Fruit fly (Drosophila melanogaster) whole organism, wandering third instar larva: ENCODE data around the gene CG17928.

Source experiments
- Abd-B ChIP-seq: fragments of >200 bp; optimal IDR thresholded peaks from 2 replicates; lab custom pipeline; 2017; ENCODE audit warnings: missing biosample characterization, missing genetic modification characterization
- CG32264 ChIP-seq: fragments of 200-800 bp; sonication (Bioruptor generic); optimal IDR thresholded peaks from 2 replicates; lab custom pipeline; 2016; ENCODE audit warnings: missing biosample characterization, missing genetic modification characterization
- CG9705 ChIP-seq: fragments of 200-800 bp; sonication (Bioruptor generic); optimal IDR thresholded peaks from 2 replicates; lab custom pipeline; 2018; ENCODE audit warnings: missing biosample characterization, mild to moderate bottlenecking, missing genetic modification characterization
- CrebA ChIP-seq: fragments of 200-800 bp; sonication (Bioruptor generic); optimal IDR thresholded peaks from 2 replicates; lab custom pipeline; 2016; ENCODE audit warnings: missing biosample characterization, mild to moderate bottlenecking, missing genetic modification characterization, borderline replicate concordance
- Dfd ChIP-seq: fragments of >200 bp; optimal IDR thresholded peaks from 2 replicates; lab custom pipeline; 2017; ENCODE audit warnings: missing biosample characterization, missing genetic modification characterization
- Dif ChIP-seq: fragments of 200-275, 200-300 bp; sonication (Bioruptor generic); optimal IDR thresholded peaks from 2 replicates; lab custom pipeline; 2018; ENCODE audit warnings: missing biosample characterization, missing genetic modification characterization; ENCODE audit not compliant: partially characterized antibody
- GATAd ChIP-seq: sonication (Bioruptor generic); optimal IDR thresholded peaks from 2 replicates; lab custom pipeline; 2016; ENCODE audit warnings: missing biosample characterization, missing genetic modification characterization
- HLH106 ChIP-seq: fragments of 200-800 bp; optimal IDR thresholded peaks from 3 replicates; lab custom pipeline; 2019; ENCODE audit warnings: missing biosample characterization, mild to moderate bottlenecking, missing genetic modification characterization, moderate library complexity
- Hnf4 ChIP-seq: fragments of 200-800 bp; sonication (Bioruptor generic); optimal IDR thresholded peaks from 2 replicates; lab custom pipeline; 2016; ENCODE audit warnings: missing biosample characterization, mild to moderate bottlenecking, missing genetic modification characterization
- Hr78 ChIP-seq: fragments of >200 bp; optimal IDR thresholded peaks from 2 replicates; lab custom pipeline; 2017; ENCODE audit warnings: missing biosample characterization, missing genetic modification characterization
- Hr83 ChIP-seq: fragments of 200-300 bp; sonication (Bioruptor generic); optimal IDR thresholded peaks from 2 replicates; lab custom pipeline; 2016; ENCODE audit warnings: missing biosample characterization, mild to moderate bottlenecking, missing genetic modification characterization, moderate library complexity; ENCODE audit not compliant: poor library complexity, severe bottlenecking
- Jra ChIP-seq: sonication (Bioruptor generic); optimal IDR thresholded peaks from 2 replicates; lab custom pipeline; 2016; ENCODE audit warnings: missing biosample characterization, missing genetic modification characterization
- Mio ChIP-seq: sonication (Bioruptor generic); optimal IDR thresholded peaks from 2 replicates; lab custom pipeline; 2016; ENCODE audit warnings: missing biosample characterization, missing genetic modification characterization
- N ChIP-seq: fragments of >200 bp; optimal IDR thresholded peaks from 2 replicates; lab custom pipeline; 2018; ENCODE audit warnings: missing biosample characterization, missing external identifiers, missing genetic modification characterization
- Rel ChIP-seq, 2 experiments: fragments of 200-800 bp; sonication (Bioruptor generic) in 1 of 2; optimal IDR thresholded peaks; 2 replicates in 1 of 2; 3 replicates in 1 of 2; lab custom pipeline; 2016 to 2019; ENCODE audit warnings: mild to moderate bottlenecking in 2 of 2, missing biosample characterization in 2 of 2, missing genetic modification characterization in 2 of 2, moderate library complexity in 1 of 2
- brk ChIP-seq: fragments of 200-800 bp; sonication (Bioruptor generic); optimal IDR thresholded peaks from 2 replicates; lab custom pipeline; 2016; ENCODE audit warnings: missing biosample characterization, mild to moderate bottlenecking, missing genetic modification characterization
- dl ChIP-seq, 2 experiments: fragments of 175-275, 200-275 bp in 1 of 2; fragments of 200-275 bp in 1 of 2; sonication (Bioruptor generic); optimal IDR thresholded peaks; lab custom pipeline; 2018; ENCODE audit warnings: mild to moderate bottlenecking in 2 of 2, missing biosample characterization in 2 of 2, missing genetic modification characterization in 2 of 2, moderate library complexity in 2 of 2; ENCODE audit not compliant: partially characterized antibody in 2 of 2, insufficient read depth in 1 of 2
- dmrt93B ChIP-seq: fragments of 200-800 bp; sonication (Bioruptor generic); optimal IDR thresholded peaks from 2 replicates; lab custom pipeline; 2018; ENCODE audit warnings: missing biosample characterization, mild to moderate bottlenecking, missing genetic modification characterization
- dsf ChIP-seq: sonication (Bioruptor generic); optimal IDR thresholded peaks from 2 replicates; lab custom pipeline; 2016; ENCODE audit warnings: missing biosample characterization, missing genetic modification characterization, borderline replicate concordance
- ey ChIP-seq: fragments of 200-800 bp; sonication (Bioruptor generic); optimal IDR thresholded peaks from 2 replicates; lab custom pipeline; 2016; ENCODE audit warnings: missing biosample characterization, missing genetic modification characterization
- foxo ChIP-seq, 2 experiments: fragments of 200-800 bp; sonication (Bioruptor generic); optimal IDR thresholded peaks; 2 replicates in 1 of 2; 3 replicates in 1 of 2; lab custom pipeline; 2016 to 2017; ENCODE audit warnings: missing biosample characterization in 2 of 2, missing genetic modification characterization in 2 of 2
- fru ChIP-seq: fragments of 200-800 bp; sonication (Bioruptor generic); optimal IDR thresholded peaks from 3 replicates; lab custom pipeline; 2016; ENCODE audit warnings: missing biosample characterization, mild to moderate bottlenecking, missing genetic modification characterization
- h ChIP-seq: fragments of 200-800 bp; sonication (Bioruptor generic); optimal IDR thresholded peaks from 3 replicates; lab custom pipeline; 2016; ENCODE audit warnings: missing biosample characterization, mild to moderate bottlenecking, missing genetic modification characterization
- jim ChIP-seq: fragments of 175-275, 200-325 bp; sonication (Bioruptor generic); optimal IDR thresholded peaks from 2 replicates; lab custom pipeline; 2016; ENCODE audit warnings: missing biosample characterization, mild to moderate bottlenecking, missing genetic modification characterization
- lola ChIP-seq: fragments of >200 bp; optimal IDR thresholded peaks from 2 replicates; lab custom pipeline; 2017; ENCODE audit warnings: missing biosample characterization, missing genetic modification characterization
- pan ChIP-seq: fragments of >200 bp; optimal IDR thresholded peaks from 2 replicates; lab custom pipeline; 2017
- psq ChIP-seq: fragments of 200-800 bp; sonication (Bioruptor generic); optimal IDR thresholded peaks from 3 replicates; lab custom pipeline; 2017; ENCODE audit warnings: missing biosample characterization, mild to moderate bottlenecking, missing genetic modification characterization, moderate library complexity
- rgr ChIP-seq: fragments of 200-800 bp; sonication (Bioruptor generic); optimal IDR thresholded peaks from 3 replicates; lab custom pipeline; 2016; ENCODE audit warnings: missing biosample characterization, mild to moderate bottlenecking, missing genetic modification characterization
- sage ChIP-seq: fragments of 200-800 bp; sonication (Bioruptor generic); optimal IDR thresholded peaks from 2 replicates; lab custom pipeline; 2016; ENCODE audit warnings: missing biosample characterization, mild to moderate bottlenecking, missing genetic modification characterization
- sv ChIP-seq: fragments of 200-800 bp; sonication (Bioruptor generic); optimal IDR thresholded peaks from 3 replicates; lab custom pipeline; 2016; ENCODE audit warnings: missing biosample characterization, missing genetic modification characterization
- tai ChIP-seq: sonication (Bioruptor generic); optimal IDR thresholded peaks from 2 replicates; lab custom pipeline; 2016; ENCODE audit warnings: missing biosample characterization, missing genetic modification characterization
- usp ChIP-seq: fragments of >200 bp; optimal IDR thresholded peaks from 2 replicates; lab custom pipeline; 2017; ENCODE audit warnings: missing biosample characterization, missing genetic modification characterization
- woc ChIP-seq: sonication (Bioruptor generic); optimal IDR thresholded peaks from 2 replicates; lab custom pipeline; 2016; ENCODE audit warnings: missing biosample characterization, mild to moderate bottlenecking, missing genetic modification characterization

Gene CG17928

dm6 chr2L:16764480-16764879 is 26.9 kb upstream of the CG17928 start:
- TF ChIP-seq Dif (GFP tag; lab: Kevin White, UChicago) (no peak), Dfd (GFP tag; lab: Kevin White, UChicago) (no peak), Jra (GFP tag; lab: Kevin White, UChicago) (no peak), usp (GFP tag; lab: Kevin White, UChicago) (no peak), dmrt93B (GFP tag; lab: Kevin White, UChicago) (no peak), woc (GFP tag; lab: Kevin White, UChicago) (no peak), CG32264 (GFP tag; lab: Kevin White, UChicago) (no peak), HLH106 (tag; lab: Kevin White, UChicago) (no peak), brk (GFP tag; lab: Kevin White, UChicago) (no peak), N (no peak), pan (lab: Kevin White, UChicago) (no peak), ey (GFP tag; lab: Kevin White, UChicago) (no peak), Hr78 (GFP tag; lab: Kevin White, UChicago) (no peak), dl (GFP tag; optimal IDR thresholded peaks at IDR 0.05; lab: Kevin White, UChicago; ENCODE audit: insufficient read depth in 1 of 2, partially characterized antibody in 2 of 2) (no peak), GATAd (no peak), fru (GFP tag; lab: Kevin White, UChicago) (no peak), h (GFP tag; lab: Kevin White, UChicago) (no peak)

- TF ChIP-seq CG32264 (GFP tag; lab: Kevin White, UChicago) (no peak), foxo (GFP tag; optimal IDR thresholded peaks at IDR 0.05; lab: Kevin White, UChicago) (no peak), pan (lab: Kevin White, UChicago) (no peak), Abd-B (GFP tag; lab: Kevin White, UChicago) (no peak), Jra (GFP tag; lab: Kevin White, UChicago) (no peak), tai (no peak), Dif (GFP tag; lab: Kevin White, UChicago) (no peak), CrebA (GFP tag; lab: Kevin White, UChicago) (no peak), CG9705 (no peak), h (GFP tag; lab: Kevin White, UChicago) (no peak), lola (no peak), Hr83 (GFP tag; lab: Kevin White, UChicago) (no peak), usp (GFP tag; lab: Kevin White, UChicago) (no peak), Hnf4 (GFP tag; lab: Kevin White, UChicago) (no peak), Rel (GFP tag; optimal IDR thresholded peaks at IDR 0.05; lab: Kevin White, UChicago) (no peak), Rel (tag; optimal IDR thresholded peaks at IDR 0.05; lab: Kevin White, UChicago) (no peak), GATAd (no peak), psq (GFP tag; lab: Kevin White, UChicago) (no peak), Dfd (GFP tag; lab: Kevin White, UChicago) (no peak), sv (GFP tag; lab: Kevin White, UChicago) (no peak), sage (GFP tag; lab: Kevin White, UChicago) (no peak)
These were observed 25.2 kb upstream of the CG17928 start, which contains the start of gene Mhc for dm6 chr2L:16766070-16766752. Gene Mhc, plus strand, starts transcription at chr2L:16766566.

DNA sequence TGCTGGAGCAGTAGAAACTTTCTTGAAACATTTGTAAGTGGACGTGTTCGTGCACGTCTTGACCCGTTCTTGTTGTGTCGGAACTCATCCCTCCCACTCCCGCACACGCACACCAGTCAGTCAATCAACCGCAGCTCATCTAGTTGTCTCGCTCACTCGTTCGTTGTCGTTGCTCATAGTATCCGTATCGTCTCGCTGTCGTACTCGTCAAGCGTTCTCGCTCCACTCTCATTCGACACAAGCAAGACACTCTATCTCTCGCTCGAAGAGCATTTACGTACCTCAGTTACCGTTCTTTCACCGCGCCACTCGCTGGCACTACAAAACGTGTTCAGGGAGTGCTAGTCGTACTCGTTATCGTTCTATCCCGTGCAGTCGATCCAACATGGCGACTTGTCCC is 3.8 kb upstream of the CG17928 start:
- no peak for TF ChIP-seq jim (GFP tag; lab: Kevin White, UChicago)
- no peak for TF ChIP-seq h (GFP tag; lab: Kevin White, UChicago)
- no peak for TF ChIP-seq GATAd
- no peak for TF ChIP-seq rgr (GFP tag; lab: Kevin White, UChicago)
- TF ChIP-seq dl (GFP tag; optimal IDR thresholded peaks at IDR 0.05; lab: Kevin White, UChicago; ENCODE audit: insufficient read depth in 1 of 2, partially characterized antibody in 2 of 2): no peak
- no peak for TF ChIP-seq Mio
- TF ChIP-seq usp (GFP tag; lab: Kevin White, UChicago): no peak
- no peak for TF ChIP-seq dsf (GFP tag; lab: Kevin White, UChicago)
- TF ChIP-seq lola: no peak
- TF ChIP-seq woc (GFP tag; lab: Kevin White, UChicago): no peak
- no peak for TF ChIP-seq sage (GFP tag; lab: Kevin White, UChicago)
- TF ChIP-seq Jra (GFP tag; lab: Kevin White, UChicago): no peak
- no peak for TF ChIP-seq Hr83 (GFP tag; lab: Kevin White, UChicago)
- TF ChIP-seq Hnf4 (GFP tag; lab: Kevin White, UChicago): no peak
